Fruit fly (Drosophila melanogaster): ENCODE data around the gene bib.

Gene bib

DNA sequence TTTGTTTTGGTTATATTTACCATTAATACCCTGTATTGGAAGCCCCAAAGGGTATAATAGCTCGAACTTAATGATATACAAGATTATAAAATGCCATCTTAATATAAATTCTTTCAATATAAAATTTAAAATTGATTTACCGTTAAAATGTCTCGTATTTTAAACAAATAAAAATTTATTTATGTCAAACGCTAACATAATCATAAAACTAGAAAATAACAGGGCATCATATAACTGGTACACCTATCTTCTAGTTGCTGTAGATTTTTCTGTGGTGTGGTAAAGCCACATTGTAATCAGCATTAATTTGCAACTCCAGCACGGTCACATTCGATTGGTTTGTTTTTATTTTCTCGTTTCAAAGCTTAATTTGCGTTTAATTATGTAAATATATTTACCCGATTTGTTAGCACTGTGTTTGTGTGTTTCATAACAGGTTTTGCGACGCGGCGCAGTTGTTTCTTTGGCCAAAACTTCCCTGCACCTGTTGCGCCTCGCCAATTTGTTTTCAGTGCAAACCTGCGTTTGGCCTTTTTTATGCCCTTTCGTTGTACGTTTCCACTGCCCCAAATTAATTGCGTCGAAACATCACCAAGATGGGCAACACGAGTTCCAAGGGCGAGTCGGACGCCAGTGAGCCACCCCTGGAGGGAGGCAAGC, 27.3 kb upstream of the bib start, which contains the start of the genes CG4658 and CG5846:
Gene CG4658, plus strand, starts transcription at position 140 of the 660 bp plus-strand sequence.
Gene CG5846, minus strand, starts transcription at position 245 of the 660 bp plus-strand sequence.
- peak; percentile 95 for TF ChIP-seq rgr (GFP tag; optimal IDR thresholded peaks at IDR 0.05)
- TF ChIP-seq lola (GFP tag; optimal IDR thresholded peaks at IDR 0.05): no peak
- peak; percentile 93 for TF ChIP-seq HLH106 (tag; optimal IDR thresholded peaks at IDR 0.05)
- TF ChIP-seq Hr78 (GFP tag; optimal IDR thresholded peaks at IDR 0.05): no peak
- peak; percentile 90 for TF ChIP-seq fru (GFP tag; optimal IDR thresholded peaks at IDR 0.05)
- peak; percentile 85 for TF ChIP-seq pan (optimal IDR thresholded peaks at IDR 0.05)
- peak; percentile 83 for TF ChIP-seq br (GFP tag; optimal IDR thresholded peaks at IDR 0.05)
- peak; percentile 53 for TF ChIP-seq Mio (GFP tag; optimal IDR thresholded peaks at IDR 0.05)
- TF ChIP-seq sv (GFP tag; optimal IDR thresholded peaks at IDR 0.05): peak; percentile 92
- TF ChIP-seq dmrt93B (GFP tag; optimal IDR thresholded peaks at IDR 0.05): no peak
- TF ChIP-seq Hnf4 (GFP tag; optimal IDR thresholded peaks at IDR 0.05): peak; percentile 93
- no peak for TF ChIP-seq usp (GFP tag; optimal IDR thresholded peaks at IDR 0.05)
- TF ChIP-seq ey (GFP tag; optimal IDR thresholded peaks at IDR 0.05): peak; percentile 90
- TF ChIP-seq Jra (GFP tag; optimal IDR thresholded peaks at IDR 0.05): peak; percentile 91
- TF ChIP-seq dsf (GFP tag; optimal IDR thresholded peaks at IDR 0.05; ENCODE audit: borderline replicate concordance): peak; percentile 69
- peak; percentile 92 for TF ChIP-seq Sp1 (GFP tag; optimal IDR thresholded peaks at IDR 0.05)
- peak; percentile 94 for TF ChIP-seq woc (GFP tag; optimal IDR thresholded peaks at IDR 0.05)
- no peak for TF ChIP-seq tai (GFP tag; optimal IDR thresholded peaks at IDR 0.05)
- peak; percentile 73 for TF ChIP-seq CG9705 (GFP tag; optimal IDR thresholded peaks at IDR 0.05)
- no peak for TF ChIP-seq N (GFP tag; optimal IDR thresholded peaks at IDR 0.05)
- TF ChIP-seq foxo (GFP tag; optimal IDR thresholded peaks at IDR 0.05): peak in 1 of 2 experiments; percentile 95
- TF ChIP-seq Dfd (GFP tag; optimal IDR thresholded peaks at IDR 0.05): no peak
- no peak for TF ChIP-seq sage (GFP tag; optimal IDR thresholded peaks at IDR 0.05)
- TF ChIP-seq OdsH (GFP tag; optimal IDR thresholded peaks at IDR 0.05): peak; percentile 96
- peak; percentile 93 for TF ChIP-seq h (GFP tag; optimal IDR thresholded peaks at IDR 0.05)
- no peak for TF ChIP-seq Rel (GFP tag; optimal IDR thresholded peaks at IDR 0.05)
- peak; percentile 69 for TF ChIP-seq Rel (tag; optimal IDR thresholded peaks at IDR 0.05)
- TF ChIP-seq psq (GFP tag; optimal IDR thresholded peaks at IDR 0.05): peak; percentile 91
- TF ChIP-seq GATAd (GFP tag; optimal IDR thresholded peaks at IDR 0.05): no peak
- no peak for TF ChIP-seq CrebA (GFP tag; optimal IDR thresholded peaks at IDR 0.05; ENCODE audit: borderline replicate concordance)
- no peak for TF ChIP-seq Hr83 (GFP tag; optimal IDR thresholded peaks at IDR 0.05; ENCODE audit: poor library complexity, severe bottlenecking)
- TF ChIP-seq CG32264 (GFP tag; optimal IDR thresholded peaks at IDR 0.05): peak; percentile 48

- TF ChIP-seq Rel (GFP tag; optimal IDR thresholded peaks at IDR 0.05) (no peak), Rel (tag; optimal IDR thresholded peaks at IDR 0.05) (peak; percentile 82), sv (GFP tag; optimal IDR thresholded peaks at IDR 0.05) (no peak)
These were observed 23.7 kb upstream of the bib start for dm6 chr2L:9960758-9961157.

DNA sequence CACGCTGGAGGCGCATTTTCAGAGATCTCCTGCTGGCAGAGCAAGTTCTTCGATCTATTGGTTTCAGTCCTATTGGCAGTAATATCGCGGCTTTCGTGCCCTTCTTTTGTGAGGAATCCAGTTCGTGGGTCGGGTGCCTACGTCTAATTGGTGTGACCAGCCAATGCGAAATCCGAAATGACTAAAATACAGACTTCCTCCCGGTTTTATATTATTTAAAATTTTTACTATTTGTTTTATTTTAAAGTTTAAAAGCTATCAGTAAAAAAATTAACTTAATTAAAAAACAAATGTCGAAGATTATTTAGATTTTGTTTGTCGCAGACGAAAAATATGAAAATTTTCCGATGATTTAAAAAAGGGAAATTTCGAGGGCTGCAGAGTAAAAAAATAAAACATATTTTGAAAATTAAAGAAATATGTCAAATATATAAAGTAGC, 20.8 kb upstream of the bib start, which contains the start of gene CG5850:
Gene CG5850, minus strand, starts transcription at position 347 of the 440 bp plus-strand sequence.
- TF ChIP-seq CG9705 (GFP tag; optimal IDR thresholded peaks at IDR 0.05): no peak
- TF ChIP-seq OdsH (GFP tag; optimal IDR thresholded peaks at IDR 0.05): no peak
- no peak for TF ChIP-seq pan (optimal IDR thresholded peaks at IDR 0.05)
- TF ChIP-seq dl (GFP tag; optimal IDR thresholded peaks at IDR 0.05; ENCODE audit: insufficient read depth in 1 of 2, partially characterized antibody in 2 of 2): no peak
- TF ChIP-seq foxo (GFP tag; optimal IDR thresholded peaks at IDR 0.05): peak in 1 of 2 experiments; percentile 14
- no peak for TF ChIP-seq Rel (GFP tag; optimal IDR thresholded peaks at IDR 0.05)
- no peak for TF ChIP-seq Rel (tag; optimal IDR thresholded peaks at IDR 0.05)
- no peak for TF ChIP-seq CG32264 (GFP tag; optimal IDR thresholded peaks at IDR 0.05)
- no peak for TF ChIP-seq fru (GFP tag; optimal IDR thresholded peaks at IDR 0.05)
- no peak for TF ChIP-seq brk (GFP tag; optimal IDR thresholded peaks at IDR 0.05)
- TF ChIP-seq Dfd (GFP tag; optimal IDR thresholded peaks at IDR 0.05): no peak
- TF ChIP-seq sage (GFP tag; optimal IDR thresholded peaks at IDR 0.05): no peak
- no peak for TF ChIP-seq Hr83 (GFP tag; optimal IDR thresholded peaks at IDR 0.05; ENCODE audit: poor library complexity, severe bottlenecking)
- TF ChIP-seq CrebA (GFP tag; optimal IDR thresholded peaks at IDR 0.05; ENCODE audit: borderline replicate concordance): no peak
- TF ChIP-seq psq (GFP tag; optimal IDR thresholded peaks at IDR 0.05): no peak
- TF ChIP-seq jim (GFP tag; optimal IDR thresholded peaks at IDR 0.05): no peak
- TF ChIP-seq N (GFP tag; optimal IDR thresholded peaks at IDR 0.05): no peak
- TF ChIP-seq usp (GFP tag; optimal IDR thresholded peaks at IDR 0.05): no peak
- TF ChIP-seq tai (GFP tag; optimal IDR thresholded peaks at IDR 0.05): no peak
- peak; percentile 24 for TF ChIP-seq HLH106 (tag; optimal IDR thresholded peaks at IDR 0.05)
- peak; percentile 42 for TF ChIP-seq Sp1 (GFP tag; optimal IDR thresholded peaks at IDR 0.05)
- TF ChIP-seq lola (GFP tag; optimal IDR thresholded peaks at IDR 0.05): no peak
- TF ChIP-seq rgr (GFP tag; optimal IDR thresholded peaks at IDR 0.05): peak; percentile 61
